Fruit fly (Drosophila melanogaster): ENCODE data around the gene CG9098.
A peak's percentile ranks its signal among the peaks of the same experiment; 100 is the strongest.

CG9098 gene

DNA sequence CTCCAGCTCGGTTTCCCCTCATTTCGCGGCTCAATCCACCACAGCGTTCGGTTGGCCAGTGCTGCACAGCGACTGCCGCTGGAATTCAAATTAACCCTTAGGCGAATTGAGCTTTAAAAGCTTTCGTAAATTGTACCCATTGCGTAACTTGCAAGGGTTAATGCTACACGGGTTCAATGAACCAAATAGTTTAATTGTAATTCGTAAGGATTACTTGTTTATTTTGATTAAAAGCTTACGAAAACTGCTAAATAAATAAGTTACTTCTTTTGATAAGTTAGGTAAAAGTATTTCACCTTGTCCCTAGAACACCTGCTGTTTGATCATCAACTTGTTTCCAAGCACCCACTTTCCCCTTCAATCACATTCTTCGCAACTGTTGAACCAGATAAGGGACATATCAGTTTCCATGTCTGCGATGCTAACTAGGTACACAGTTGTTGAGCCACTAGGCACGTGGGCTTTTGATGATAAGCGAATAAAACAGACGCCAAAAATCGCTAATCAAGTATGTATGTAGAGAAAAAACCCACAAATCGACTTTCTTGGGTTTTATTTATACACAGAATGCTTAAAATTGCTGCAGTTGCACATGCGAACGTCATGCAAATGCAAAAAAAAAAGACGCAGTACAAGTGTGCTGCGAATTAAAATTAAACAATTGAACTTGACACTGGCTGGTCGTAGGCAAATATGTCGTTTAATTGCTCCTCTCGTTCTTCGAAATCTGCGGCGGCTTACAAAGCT is 34.0 kb upstream of the CG9098 start, which contains the start of gene Pfas (continued):
- TF ChIP-seq Ets97D (GFP tag; optimal IDR thresholded peaks at IDR 0.05), result peak; percentile 33
- TF ChIP-seq Nf-YA (GFP tag; IDR thresholded peaks at IDR 0.05), result no peak
- TF ChIP-seq Xbp1 (GFP tag; optimal IDR thresholded peaks at IDR 0.05), result peak; percentile 52
- 0 out of 2 replicates have a peak, but pooled peaks have one; percentile 26 for TF ChIP-seq CG7372 (GFP tag; IDR thresholded peaks at IDR 0.05)
- TF ChIP-seq E2f2 (GFP tag; IDR thresholded peaks at IDR 0.05), result peak; percentile 82
- TF ChIP-seq Adf1 (GFP tag; IDR thresholded peaks at IDR 0.05), result 0 out of 2 replicates have a peak, but pooled peaks have one; percentile 34
- peak; percentile 50 for TF ChIP-seq CG12391 (tag; optimal IDR thresholded peaks at IDR 0.05)
- TF ChIP-seq pan (optimal IDR thresholded peaks at IDR 0.05), result no peak
- peak in 1 of 2 experiments; percentile 49 for TF ChIP-seq pan (GFP tag; optimal IDR thresholded peaks at IDR 0.05 in 1 of 2, IDR thresholded peaks at IDR 0.05 in 1 of 2)
- TF ChIP-seq CG18619 (GFP tag; optimal IDR thresholded peaks at IDR 0.05), result peak; percentile 38
- peak; percentile 47; the same call in 1 of the 2 replicates for TF ChIP-seq vvl (GFP tag; IDR thresholded peaks at IDR 0.05)
- no peak for TF ChIP-seq lola (GFP tag; optimal IDR thresholded peaks at IDR 0.05)
- TF ChIP-seq CG4328 (GFP tag; optimal IDR thresholded peaks at IDR 0.05), result peak; percentile 27
- peak; percentile 12 for TF ChIP-seq NC2β (GFP tag; optimal IDR thresholded peaks at IDR 0.05)
- TF ChIP-seq Neu2 (GFP tag; optimal IDR thresholded peaks at IDR 0.05; ENCODE audit: borderline replicate concordance), result no peak
- TF ChIP-seq Atf-2 (GFP tag; optimal IDR thresholded peaks at IDR 0.05), result peak; percentile 15
- TF ChIP-seq CG4854 (GFP tag; optimal IDR thresholded peaks at IDR 0.05), result peak; percentile 46
- peak in 1 of 2 experiments; percentile 41 for TF ChIP-seq Hr78 (GFP tag; optimal IDR thresholded peaks at IDR 0.05)
- no peak for TF ChIP-seq CG14441 (GFP tag; IDR thresholded peaks at IDR 0.05)
- no peak for TF ChIP-seq fd64A (GFP tag; optimal IDR thresholded peaks at IDR 0.05)
- TF ChIP-seq grau (tag; optimal IDR thresholded peaks at IDR 0.05), result peak; percentile 63
- TF ChIP-seq Sry-δ (GFP tag; optimal IDR thresholded peaks at IDR 0.05), result peak; percentile 34
- peak; percentile 75 for TF ChIP-seq mirr (GFP tag; optimal IDR thresholded peaks at IDR 0.05)
- peak; percentile 30 for TF ChIP-seq Six4 (GFP tag; optimal IDR thresholded peaks at IDR 0.05)
- peak; percentile 43; the same call in 1 of the 3 replicates for TF ChIP-seq ken (GFP tag; IDR thresholded peaks at IDR 0.05)
- TF ChIP-seq Fer1 (GFP tag; optimal IDR thresholded peaks at IDR 0.05), result peak; percentile 72
- peak; percentile 72 for TF ChIP-seq zfh2 (GFP tag; optimal IDR thresholded peaks at IDR 0.05)
- no peak for TF ChIP-seq croc (GFP tag; conservative IDR thresholded peaks at IDR 0.05)
- no peak for TF ChIP-seq hb (GFP tag; IDR thresholded peaks at IDR 0.05; ENCODE audit: partially characterized antibody)
- TF ChIP-seq HLH54F (GFP tag; optimal IDR thresholded peaks at IDR 0.05), result peak; percentile 72
- peak; percentile 40 for TF ChIP-seq bcd (GFP tag; optimal IDR thresholded peaks at IDR 0.05)
- TF ChIP-seq dpn (GFP tag; optimal IDR thresholded peaks at IDR 0.05), result peak; percentile 58 to 70
- peak; percentile 63 for TF ChIP-seq pho (GFP tag; optimal IDR thresholded peaks at IDR 0.05)
- TF ChIP-seq CG7839 (tag; optimal IDR thresholded peaks at IDR 0.05), result peak; percentile 55
- TF ChIP-seq Gug (GFP tag; IDR thresholded peaks at IDR 0.05), result 0 out of 4 replicates have a peak, but pooled peaks have one; percentile 17
- TF ChIP-seq CG9215 (GFP tag; IDR thresholded peaks at IDR 0.05), result peak; percentile 23; the same call in 1 of the 2 replicates
- TF ChIP-seq Antp (GFP tag; optimal IDR thresholded peaks at IDR 0.05), result peak; percentile 38
- peak; percentile 35 for TF ChIP-seq Hey (tag; optimal IDR thresholded peaks at IDR 0.05)
- TF ChIP-seq CG2120 (GFP tag; optimal IDR thresholded peaks at IDR 0.05), result peak; percentile 88
- peak; percentile 37 for TF ChIP-seq CG8944 (GFP tag; optimal IDR thresholded peaks at IDR 0.05)
- TF ChIP-seq CG9437 (GFP tag; optimal IDR thresholded peaks at IDR 0.05), result peak; percentile 8
- peak; percentile 61 for TF ChIP-seq Atf6 (GFP tag; IDR thresholded peaks at IDR 0.05)
- no peak for TF ChIP-seq zen (tag; optimal IDR thresholded peaks at IDR 0.05)
- peak; percentile 52 for TF ChIP-seq Camta (GFP tag; optimal IDR thresholded peaks at IDR 0.05)
- TF ChIP-seq Dip3 (GFP tag; optimal IDR thresholded peaks at IDR 0.05), result peak; percentile 61
- peak; percentile 81 for TF ChIP-seq Dp (GFP tag; optimal IDR thresholded peaks at IDR 0.05)
- peak; percentile 68 for TF ChIP-seq sug (tag; optimal IDR thresholded peaks at IDR 0.05)
- peak; percentile 26 for TF ChIP-seq MTF-1 (GFP tag; optimal IDR thresholded peaks at IDR 0.05; ENCODE audit: borderline replicate concordance)
- no peak for TF ChIP-seq sens-2 (GFP tag; IDR thresholded peaks at IDR 0.05)

All from whole organism, embryonic.